In genomic region chrII:11852191-11852901, ce11 we compare ENCODE assay signal across 5 worm cellular contexts.
A peak's percentile ranks its signal among the peaks of the same experiment; 100 is the strongest.
TF ChIP-seq lines count a peak whose summit lies in the region.

No protein-coding gene starts in this region.

TF ChIP-seq in whole organism, L1 larva, 84 proteins besides CTCF, POLR2A, EP300 and RAD21 (continues in another document):
- TF ChIP-seq aha-1 (tag; optimal IDR thresholded peaks at IDR 0.05; lab: Kevin White, UChicago) (no peak), snu-23 (GFP tag; optimal IDR thresholded peaks at IDR 0.05; lab: Kevin White, UChicago) (peak; percentile 17), C04F5.9 (tag; optimal IDR thresholded peaks at IDR 0.05; lab: Kevin White, UChicago) (no peak), unc-62 (GFP tag; optimal IDR thresholded peaks at IDR 0.05; lab: Kevin White, UChicago) (no peak), nhr-76 (tag; optimal IDR thresholded peaks at IDR 0.05; lab: Kevin White, UChicago) (no peak), hlh-17 (GFP tag; optimal IDR thresholded peaks at IDR 0.05; lab: Kevin White, UChicago; ENCODE audit: borderline replicate concordance) (no peak), vab-15 (tag; optimal IDR thresholded peaks at IDR 0.05; lab: Kevin White, UChicago) (no peak), lin-14 (GFP tag; optimal IDR thresholded peaks at IDR 0.05; lab: Kevin White, UChicago) (peak; percentile 59), nhr-85 (tag; lab: Kevin White, UChicago) (peak; percentile 94), mef-2 (tag; optimal IDR thresholded peaks at IDR 0.05; lab: Kevin White, UChicago) (no peak), jun-1 (tag; optimal IDR thresholded peaks at IDR 0.05; lab: Kevin White, UChicago) (no peak), blmp-1 (tag; optimal IDR thresholded peaks at IDR 0.05; lab: Kevin White, UChicago) (peak; percentile 53), mep-1 (tag; optimal IDR thresholded peaks at IDR 0.05; lab: Kevin White, UChicago) (no peak), dpl-1 (GFP tag; optimal IDR thresholded peaks at IDR 0.05; lab: Kevin White, UChicago) (no peak), lsy-2 (tag; optimal IDR thresholded peaks at IDR 0.05; lab: Kevin White, UChicago) (peak in 1 of 2 experiments; percentile 7), elt-3 (tag; optimal IDR thresholded peaks at IDR 0.05; lab: Kevin White, UChicago) (peak in 4 of 6 experiments; percentile 9 to 76 (median 68)), zip-4 (GFP tag; optimal IDR thresholded peaks at IDR 0.05; lab: Kevin White, UChicago) (no peak), irx-1 (tag; optimal IDR thresholded peaks at IDR 0.05; lab: Kevin White, UChicago) (no peak), nhr-71 (tag; optimal IDR thresholded peaks at IDR 0.05; lab: Kevin White, UChicago) (peak; percentile 27)

TF ChIP-seq in whole organism, L2 larva, 48 proteins besides CTCF, POLR2A, EP300 and RAD21:
- TF ChIP-seq nhr-21 (tag; optimal IDR thresholded peaks at IDR 0.05; lab: Kevin White, UChicago) (peak; percentile 66), mdl-1 (tag; optimal IDR thresholded peaks at IDR 0.05; lab: Kevin White, UChicago) (peak in 1 of 2 experiments; percentile 27), nhr-23 (tag; optimal IDR thresholded peaks at IDR 0.05; lab: Kevin White, UChicago) (no peak), unc-39 (tag; optimal IDR thresholded peaks at IDR 0.05; lab: Kevin White, UChicago) (no peak), ceh-82 (tag; optimal IDR thresholded peaks at IDR 0.05; lab: Kevin White, UChicago) (no peak), egl-27 (tag; optimal IDR thresholded peaks at IDR 0.05; lab: Kevin White, UChicago) (peak; percentile 24), sma-3 (GFP tag; optimal IDR thresholded peaks at IDR 0.05; lab: Kevin White, UChicago) (peak; percentile 27), nhr-25 (tag; optimal IDR thresholded peaks at IDR 0.05; lab: Kevin White, UChicago) (peak; percentile 67), sma-9 (GFP tag; optimal IDR thresholded peaks at IDR 0.05; lab: Kevin White, UChicago) (peak; percentile 86), sma-9 (tag; optimal IDR thresholded peaks at IDR 0.05; lab: Kevin White, UChicago) (no peak)

TF ChIP-seq in whole organism, L3 larva, 47 proteins besides CTCF, POLR2A, EP300 and RAD21:
- TF ChIP-seq nhr-25 (tag; optimal IDR thresholded peaks at IDR 0.05; lab: Kevin White, UChicago) = peak; percentile 70
- peak; percentile 69 for TF ChIP-seq nhr-23 (tag; optimal IDR thresholded peaks at IDR 0.05; lab: Kevin White, UChicago)
- TF ChIP-seq ceh-16 (tag; optimal IDR thresholded peaks at IDR 0.05; lab: Kevin White, UChicago) = no peak
- peak; percentile 72 for TF ChIP-seq nhr-43 (tag; optimal IDR thresholded peaks at IDR 0.05; lab: Kevin White, UChicago; ENCODE audit: poor library complexity, severe bottlenecking)

TF ChIP-seq in whole organism, L4 larva, 104 proteins besides CTCF, POLR2A, EP300 and RAD21 (continues in another document):
- TF ChIP-seq mdt-29 (GFP tag; IDR thresholded peaks at IDR 0.05; lab: Robert Waterston, UW) (no peak), ztf-11 (tag; optimal IDR thresholded peaks at IDR 0.05; lab: Kevin White, UChicago) (no peak), nhr-25 (tag; optimal IDR thresholded peaks at IDR 0.05; lab: Kevin White, UChicago; ENCODE audit: borderline replicate concordance, insufficient read depth) (no peak), zfp-2 (tag; optimal IDR thresholded peaks at IDR 0.05; lab: Kevin White, UChicago) (no peak), unc-62 (GFP tag; optimal IDR thresholded peaks at IDR 0.05 in 1 of 2; lab: Kevin White, UChicago) (peak in 1 of 2 experiments; percentile 92), unc-62 (tag; optimal IDR thresholded peaks at IDR 0.05; lab: Kevin White, UChicago) (no peak), ceh-20 (GFP tag; IDR thresholded peaks at IDR 0.05; lab: Robert Waterston, UW) (no peak), lin-1 (GFP tag; IDR thresholded peaks at IDR 0.05; lab: Robert Waterston, UW) (no peak), spr-3 (GFP tag; optimal IDR thresholded peaks at IDR 0.05; lab: Kevin White, UChicago) (no peak), jun-1 (tag; optimal IDR thresholded peaks at IDR 0.05; lab: Kevin White, UChicago) (no peak), dmd-8 (GFP tag; IDR thresholded peaks at IDR 0.05; lab: Robert Waterston, UW) (no peak), gei-8 (GFP tag; optimal IDR thresholded peaks at IDR 0.05; lab: Kevin White, UChicago) (no peak), ceh-82 (tag; optimal IDR thresholded peaks at IDR 0.05; lab: Kevin White, UChicago) (no peak), pha-4 (GFP tag; IDR thresholded peaks at IDR 0.05; lab: Robert Waterston, UW) (no peak), pha-4 (tag; optimal IDR thresholded peaks at IDR 0.05; lab: Kevin White, UChicago) (no peak), egl-27 (tag; optimal IDR thresholded peaks at IDR 0.05; lab: Kevin White, UChicago) (no peak), F10B5.3 (tag; optimal IDR thresholded peaks at IDR 0.05; lab: Kevin White, UChicago) (no peak), dmd-6 (GFP tag; IDR thresholded peaks at IDR 0.05; lab: Robert Waterston, UW) (peak; percentile 28; the same call in 1 of the 2 replicates), mxl-2 (GFP tag; conservative IDR thresholded peaks at IDR 0.05; lab: Robert Waterston, UW) (no peak), php-3 (GFP tag; IDR thresholded peaks at IDR 0.05; lab: Robert Waterston, UW) (no peak), aha-1 (tag; lab: Kevin White, UChicago) (no peak), Y48G9A.11 (GFP tag; IDR thresholded peaks at IDR 0.05; lab: Robert Waterston, UW) (no peak), ceh-28 (tag; optimal IDR thresholded peaks at IDR 0.05; lab: Kevin White, UChicago) (no peak), ces-1 (GFP tag; optimal IDR thresholded peaks at IDR 0.05; lab: Kevin White, UChicago) (no peak), ZK337.2 (GFP tag; IDR thresholded peaks at IDR 0.05; lab: Robert Waterston, UW) (no peak), nhr-111 (GFP tag; optimal IDR thresholded peaks at IDR 0.05; lab: Kevin White, UChicago) (no peak), ZK546.5 (tag; optimal IDR thresholded peaks at IDR 0.05; lab: Kevin White, UChicago) (no peak), nhr-48 (tag; optimal IDR thresholded peaks at IDR 0.05; lab: Kevin White, UChicago) (peak; percentile 12), madf-9 (GFP tag; conservative IDR thresholded peaks at IDR 0.05; lab: Robert Waterston, UW) (no peak), fos-1 (tag; optimal IDR thresholded peaks at IDR 0.05; lab: Kevin White, UChicago) (no peak), F44E2.7 (GFP tag; IDR thresholded peaks at IDR 0.05; lab: Robert Waterston, UW) (no peak), mep-1 (tag; optimal IDR thresholded peaks at IDR 0.05; lab: Kevin White, UChicago) (no peak), snpc-4 (tag; optimal IDR thresholded peaks at IDR 0.05; lab: Kevin White, UChicago) (no peak)

TF ChIP-seq in whole organism, young adult, 124 proteins besides CTCF, POLR2A, EP300 and RAD21:
- peak; percentile 16 for TF ChIP-seq lin-40 (tag; optimal IDR thresholded peaks at IDR 0.05; lab: Kevin White, UChicago)
- no peak for TF ChIP-seq F55B11.4 (tag; optimal IDR thresholded peaks at IDR 0.05; lab: Kevin White, UChicago; ENCODE audit: borderline replicate concordance, insufficient read depth)
